Worm (Caenorhabditis elegans) whole organism, L4 larva: ENCODE results near the gene K02C4.5.

Experiments
- F10B5.3 ChIP-seq: sonication (generic microtip); optimal IDR thresholded peaks from 2 replicates; lab custom pipeline; 2016; ENCODE audit warnings: mild to moderate bottlenecking, missing genetic modification characterization, missing compliant biosample characterization
- F37D6.2 ChIP-seq: sonication (generic microtip); optimal IDR thresholded peaks from 2 replicates; lab custom pipeline; 2016; ENCODE audit warnings: mild to moderate bottlenecking, missing genetic modification characterization, missing compliant biosample characterization
- R02D3.7 ChIP-seq: fragments of 150-350 bp; sonication (generic microtip); optimal IDR thresholded peaks from 3 replicates; lab custom pipeline; 2014; ENCODE audit warnings: missing biosample characterization, missing genetic modification characterization
- T26A8.4 ChIP-seq: fragments of 200-800 bp; sonication (Bioruptor generic); IDR thresholded peaks from 2 replicates; pipeline ENCODE4 v1.3.6; 2022; ENCODE audit warnings: missing genetic modification characterization, missing compliant biosample characterization
- ZK546.5 ChIP-seq, 2 experiments: sonication (generic microtip); optimal IDR thresholded peaks; 2 replicates each; lab custom pipeline; 2017; ENCODE audit warnings: missing biosample characterization in 2 of 2, missing genetic modification characterization in 2 of 2
- aha-1 ChIP-seq: fragments of 150-350 bp; peaks from one replicate; lab custom pipeline; 2014; ENCODE audit warnings: missing biosample characterization, missing genetic modification characterization
- aly-2 ChIP-seq: sonication (generic microtip); optimal IDR thresholded peaks from 2 replicates; lab custom pipeline; 2018; ENCODE audit warnings: missing biosample characterization, missing genetic modification characterization
- ceh-28 ChIP-seq: fragments of 150-350 bp; optimal IDR thresholded peaks from 2 replicates; lab custom pipeline; 2014; ENCODE audit warnings: missing biosample characterization, missing genetic modification reagents, missing genetic modification characterization
- ceh-82 ChIP-seq: sonication (generic microtip); optimal IDR thresholded peaks from 2 replicates; lab custom pipeline; 2017; ENCODE audit warnings: missing biosample characterization, missing genetic modification characterization
- daf-12 ChIP-seq: fragments of 150-350 bp; optimal IDR thresholded peaks from 2 replicates; lab custom pipeline; 2014; ENCODE audit warnings: missing biosample characterization, missing genetic modification reagents, missing genetic modification characterization
- daf-19 ChIP-seq: fragments of 200-800 bp; sonication (Bioruptor generic); conservative IDR thresholded peaks from 2 replicates; pipeline ENCODE4 v1.3.6; 2022; ENCODE audit warnings: missing genetic modification characterization, missing compliant biosample characterization
- dmd-6 ChIP-seq: fragments of 200-800 bp; sonication (Bioruptor generic); IDR thresholded peaks from 2 replicates; pipeline ENCODE4 v1.3.6; 2022; ENCODE audit warnings: missing genetic modification reagents, missing genetic modification characterization, missing compliant biosample characterization
- dpl-1 ChIP-seq: fragments of 150-350 bp; optimal IDR thresholded peaks from 2 replicates; lab custom pipeline; 2014; ENCODE audit warnings: missing biosample characterization, missing genetic modification reagents, missing genetic modification characterization
- duxl-1 ChIP-seq: sonication (generic microtip); optimal IDR thresholded peaks from 2 replicates; lab custom pipeline; 2016; ENCODE audit warnings: mild to moderate bottlenecking, missing genetic modification characterization, moderate library complexity, missing compliant biosample characterization; ENCODE audit not compliant: poor library complexity
- dve-1 ChIP-seq: sonication (generic microtip); optimal IDR thresholded peaks from 2 replicates; lab custom pipeline; 2017; ENCODE audit warnings: antibody characterized with exemption, mild to moderate bottlenecking, missing genetic modification characterization, missing compliant biosample characterization; ENCODE audit not compliant: insufficient read depth
- fkh-10 ChIP-seq: fragments of 150-350 bp; optimal IDR thresholded peaks from 2 replicates; lab custom pipeline; 2014; ENCODE audit warnings: missing biosample characterization, missing genetic modification reagents, missing genetic modification characterization
- hlh-11 ChIP-seq: fragments of 200-800 bp; sonication (Bioruptor generic); optimal IDR thresholded peaks from 2 replicates; lab custom pipeline; 2018; ENCODE audit warnings: mild to moderate bottlenecking, missing genetic modification characterization, missing compliant biosample characterization
- hlh-30 ChIP-seq: sonication (generic microtip); optimal IDR thresholded peaks from 2 replicates; lab custom pipeline; 2017; ENCODE audit warnings: antibody characterized with exemption, mild to moderate bottlenecking, missing genetic modification characterization, missing compliant biosample characterization; ENCODE audit not compliant: insufficient read depth
- lin-13 ChIP-seq: fragments of 150-350 bp; optimal IDR thresholded peaks from 2 replicates; lab custom pipeline; 2014; ENCODE audit warnings: missing biosample characterization, missing genetic modification reagents, missing genetic modification characterization
- lin-38 ChIP-seq: fragments of 200-800 bp; sonication (Bioruptor generic); IDR thresholded peaks from 2 replicates; pipeline ENCODE4 v1.3.6; 2022; ENCODE audit warnings: missing genetic modification reagents, missing genetic modification characterization, missing compliant biosample characterization
- lsy-2 ChIP-seq, 2 experiments: fragments of 150-350 bp in 1 of 2; sonication (generic microtip) in 1 of 2; optimal IDR thresholded peaks; 2 replicates each; lab custom pipeline; 2014 to 2017; ENCODE audit warnings: missing biosample characterization in 2 of 2, missing genetic modification characterization in 2 of 2
- madf-9 ChIP-seq: fragments of 200-800 bp; sonication (Bioruptor generic); conservative IDR thresholded peaks from 2 replicates; pipeline ENCODE4 v1.3.6; 2022; ENCODE audit warnings: missing genetic modification reagents, missing genetic modification characterization, missing compliant biosample characterization
- mdl-1 ChIP-seq, 2 experiments: fragments of 150-350 bp in 1 of 2; sonication (generic microtip) in 1 of 2; optimal IDR thresholded peaks; 2 replicates each; lab custom pipeline; 2014 to 2017; ENCODE audit warnings: missing biosample characterization in 2 of 2, missing genetic modification characterization in 2 of 2
- mep-1 ChIP-seq: fragments of 150-350 bp; sonication (generic microtip); optimal IDR thresholded peaks from 3 replicates; lab custom pipeline; 2014; ENCODE audit warnings: missing biosample characterization, missing genetic modification characterization
- mes-2 ChIP-seq: sonication (generic microtip); optimal IDR thresholded peaks from 2 replicates; lab custom pipeline; 2016; ENCODE audit warnings: missing genotype, mild to moderate bottlenecking, missing genetic modification characterization, missing compliant biosample characterization; ENCODE audit not compliant: poor library complexity, severe bottlenecking
- nhr-102 ChIP-seq: sonication (generic microtip); optimal IDR thresholded peaks from 2 replicates; lab custom pipeline; 2016; ENCODE audit warnings: mild to moderate bottlenecking, missing genetic modification characterization, moderate library complexity, missing compliant biosample characterization
- nhr-11 ChIP-seq: fragments of 150-350 bp; optimal IDR thresholded peaks from 2 replicates; lab custom pipeline; 2014; ENCODE audit warnings: missing biosample characterization, missing genetic modification characterization
- nhr-111 ChIP-seq: fragments of 200-800 bp; sonication (Bioruptor generic); optimal IDR thresholded peaks from 2 replicates; lab custom pipeline; 2018; ENCODE audit warnings: mild to moderate bottlenecking, missing genetic modification characterization, missing compliant biosample characterization
- nhr-25 ChIP-seq: sonication (generic microtip); optimal IDR thresholded peaks from 2 replicates; lab custom pipeline; 2017; ENCODE audit warnings: missing genetic modification characterization, mild to moderate bottlenecking, missing compliant biosample characterization, antibody characterized with exemption, moderate library complexity, borderline replicate concordance; ENCODE audit not compliant: insufficient read depth
- nhr-28 ChIP-seq: fragments of 150-350 bp; optimal IDR thresholded peaks from 2 replicates; lab custom pipeline; 2014; ENCODE audit warnings: missing biosample characterization, missing genetic modification characterization
- nhr-42 ChIP-seq: fragments of 200-800 bp; sonication (Bioruptor generic); IDR thresholded peaks from 2 replicates; pipeline ENCODE4 v1.3.6; 2022; ENCODE audit warnings: missing genetic modification characterization, missing compliant biosample characterization
- nhr-6 ChIP-seq: fragments of 150-350 bp; optimal IDR thresholded peaks from 2 replicates; lab custom pipeline; 2014; ENCODE audit warnings: missing biosample characterization, missing genetic modification characterization
- nhr-77 ChIP-seq: fragments of 150-350 bp; optimal IDR thresholded peaks from 2 replicates; lab custom pipeline; 2014; ENCODE audit warnings: missing biosample characterization, missing genetic modification characterization
- pha-4 ChIP-seq, 2 experiments: fragments of 150-350 bp in 1 of 2; fragments of 200-800 bp in 1 of 2; sonication (Bioruptor generic) in 1 of 2; IDR thresholded peaks in 1 of 2; optimal IDR thresholded peaks in 1 of 2; 2 replicates each; pipeline versions ENCODE4 v1.3.6 to Lab custom; 2014 to 2022; ENCODE audit warnings: missing genetic modification characterization in 2 of 2, missing genetic modification reagents in 2 of 2, missing biosample characterization in 1 of 2, missing compliant biosample characterization in 1 of 2
- pqm-1 ChIP-seq: sonication (generic microtip); optimal IDR thresholded peaks from 2 replicates; lab custom pipeline; 2017; ENCODE audit warnings: missing biosample characterization, missing genetic modification characterization
- rbr-2 ChIP-seq: sonication (generic microtip); optimal IDR thresholded peaks from 2 replicates; lab custom pipeline; 2016; ENCODE audit warnings: missing genotype, missing genetic modification characterization, missing compliant biosample characterization
- set-16 ChIP-seq: fragments of 200-800 bp; sonication (Bioruptor generic); IDR thresholded peaks from 2 replicates; pipeline ENCODE4 v1.3.6; 2022; ENCODE audit warnings: missing genetic modification reagents, missing genetic modification characterization, missing compliant biosample characterization
- spr-3 ChIP-seq: fragments of 200-800 bp; sonication (Bioruptor generic); optimal IDR thresholded peaks from 2 replicates; lab custom pipeline; 2018; ENCODE audit warnings: mild to moderate bottlenecking, missing genetic modification characterization, missing compliant biosample characterization
- tra-1 ChIP-seq: fragments of 200-800 bp; sonication (Bioruptor generic); IDR thresholded peaks from 2 replicates; pipeline ENCODE4 v1.3.6; 2022; ENCODE audit warnings: missing genetic modification reagents, missing genetic modification characterization, missing compliant biosample characterization
- unc-39 ChIP-seq: sonication (generic microtip); optimal IDR thresholded peaks from 2 replicates; lab custom pipeline; 2017; ENCODE audit warnings: missing biosample characterization, missing genetic modification characterization
- unc-62 ChIP-seq, 3 experiments: fragments of 150-350 bp in 1 of 3; sonication (generic microtip); optimal IDR thresholded peaks in 2 of 3; peaks in 1 of 3; 1 replicate in 1 of 3; 2 replicates in 2 of 3; lab custom pipeline; 2014 to 2017; ENCODE audit warnings: missing biosample characterization in 3 of 3, missing genetic modification characterization in 3 of 3, missing genetic modification reagents in 3 of 3, missing genotype in 1 of 3
- zag-1 ChIP-seq: fragments of 150-350 bp; optimal IDR thresholded peaks from 2 replicates; lab custom pipeline; 2014; ENCODE audit warnings: missing biosample characterization, missing genetic modification characterization
- ztf-7 ChIP-seq: fragments of 150-350 bp; optimal IDR thresholded peaks from 2 replicates; lab custom pipeline; 2014; ENCODE audit warnings: missing biosample characterization, missing genetic modification characterization

Gene K02C4.5

DNA sequence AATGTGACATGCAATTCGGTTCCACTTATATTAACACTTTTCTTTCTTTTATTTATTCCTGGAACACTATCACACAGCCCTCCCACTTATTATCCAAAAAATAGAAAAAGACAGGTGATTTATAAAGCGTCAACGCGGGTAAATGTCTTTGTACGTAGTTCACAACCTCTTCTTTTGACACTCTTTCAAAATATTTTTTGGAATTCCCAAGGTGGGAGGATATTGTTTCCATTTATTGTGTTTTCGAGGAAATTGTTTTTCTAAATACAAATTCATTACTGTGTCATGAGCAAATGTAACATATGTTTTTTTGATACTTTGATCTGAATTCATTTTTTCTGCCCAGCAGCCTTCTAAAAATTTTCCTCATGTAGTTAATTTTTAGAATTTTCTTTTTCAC is 20.3 kb upstream of the K02C4.5 start:
- TF ChIP-seq ceh-28 (tag; lab: Kevin White, UChicago): no peak
- no peak for TF ChIP-seq unc-62 (GFP tag; optimal IDR thresholded peaks at IDR 0.05 in 1 of 2; lab: Kevin White, UChicago)
- TF ChIP-seq unc-62 (tag; optimal IDR thresholded peaks at IDR 0.05; lab: Kevin White, UChicago): no peak
- TF ChIP-seq tra-1 (GFP tag; lab: Robert Waterston, UW): no peak
- TF ChIP-seq mep-1 (tag; lab: Kevin White, UChicago): no peak
- TF ChIP-seq zag-1: no peak
- TF ChIP-seq dmd-6 (GFP tag; lab: Robert Waterston, UW): no peak
- no peak for TF ChIP-seq set-16
- no peak for TF ChIP-seq daf-12 (tag; lab: Kevin White, UChicago)
- no peak for TF ChIP-seq T26A8.4 (GFP tag; lab: Robert Waterston, UW)
- no peak for TF ChIP-seq aly-2 (tag; lab: Kevin White, UChicago)
- no peak for TF ChIP-seq ceh-82 (tag; lab: Kevin White, UChicago)

DNA sequence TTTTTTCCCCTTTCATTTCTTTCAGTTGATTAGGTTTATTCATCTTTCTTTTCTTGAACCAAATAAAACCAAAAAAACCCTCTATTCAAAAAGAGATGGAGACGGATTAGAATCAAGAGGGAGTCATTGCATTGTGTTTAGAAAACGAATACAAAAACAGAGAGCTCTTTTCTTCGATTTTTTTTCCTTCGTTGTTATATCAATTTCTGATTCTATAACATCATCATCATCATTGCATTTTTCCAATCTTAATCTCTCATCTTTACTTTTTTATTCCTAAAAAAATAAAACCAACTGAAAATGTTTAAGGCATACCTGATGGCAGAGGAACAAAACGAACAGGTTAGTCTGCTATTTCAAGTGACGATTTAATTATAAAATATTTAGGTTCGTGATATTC is 19.5 kb upstream of the K02C4.5 start, which contains the start of gene T05H10.8:
Gene T05H10.8, plus strand, starts transcription at position 301 of the 400 bp plus-strand sequence.
- TF ChIP-seq nhr-42 (GFP tag; lab: Robert Waterston, UW): no peak
- no peak for TF ChIP-seq nhr-102 (tag; lab: Kevin White, UChicago)

DNA sequence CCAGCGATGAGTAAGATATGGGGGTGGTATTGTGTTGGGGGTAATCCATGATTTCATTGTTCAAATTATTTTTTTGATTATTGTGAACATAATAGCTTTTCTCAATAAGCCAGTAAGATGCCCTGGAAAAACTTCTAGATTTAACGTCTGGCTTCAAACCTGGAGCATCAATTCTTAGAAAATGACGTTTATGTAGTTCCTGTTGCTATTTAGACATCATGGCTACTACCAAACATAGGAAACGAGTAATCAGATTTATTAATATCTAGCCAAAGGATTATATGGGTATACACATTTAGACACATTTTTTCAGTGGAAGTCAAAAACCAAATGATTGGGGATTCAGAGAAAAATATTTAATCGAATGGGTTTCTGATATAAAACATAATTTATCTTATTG is 18.7 kb upstream of the K02C4.5 start:
- TF ChIP-seq nhr-11 (tag; lab: Kevin White, UChicago): peak; percentile 9
- TF ChIP-seq unc-39 (tag; lab: Kevin White, UChicago): no peak
- TF ChIP-seq, all 104 proteins: peak for 1

ce11 chrII:8062334-8062791 is 15.9 kb upstream of the K02C4.5 start, which contains the start of gene ufd-2:
Gene ufd-2 (plus strand): TSS chrII:8062741.
- TF ChIP-seq lin-38 (GFP tag; lab: Robert Waterston, UW): peak; percentile 95
- peak; percentile 10 for TF ChIP-seq fkh-10 (GFP tag; lab: Kevin White, UChicago)
- TF ChIP-seq tra-1 (GFP tag; lab: Robert Waterston, UW): no peak
- no peak for TF ChIP-seq F10B5.3 (tag; lab: Kevin White, UChicago)
- peak; percentile 44; the same call in 1 of the 2 replicates for TF ChIP-seq madf-9 (GFP tag; lab: Robert Waterston, UW)
- peak; percentile 26 for TF ChIP-seq nhr-6 (tag; lab: Kevin White, UChicago)
- peak; percentile 80 for TF ChIP-seq lin-13 (GFP tag; lab: Kevin White, UChicago)
- peak; percentile 24 for TF ChIP-seq hlh-30 (tag; lab: Kevin White, UChicago)
- peak; percentile 47 for TF ChIP-seq hlh-11 (tag; lab: Kevin White, UChicago)
- peak; percentile 57 for TF ChIP-seq dpl-1 (GFP tag; lab: Kevin White, UChicago)
- TF ChIP-seq R02D3.7 (tag; lab: Kevin White, UChicago): no peak
- no peak for TF ChIP-seq spr-3 (GFP tag; lab: Kevin White, UChicago)
- peak in 1 of 2 experiments; percentile 85 for TF ChIP-seq unc-62 (GFP tag; optimal IDR thresholded peaks at IDR 0.05 in 1 of 2; lab: Kevin White, UChicago)
- TF ChIP-seq unc-62 (tag; optimal IDR thresholded peaks at IDR 0.05; lab: Kevin White, UChicago): no peak
- TF ChIP-seq T26A8.4 (GFP tag; lab: Robert Waterston, UW): no peak
- TF ChIP-seq nhr-28 (tag; lab: Kevin White, UChicago): peak; percentile 50
- TF ChIP-seq nhr-25 (tag; lab: Kevin White, UChicago): peak; percentile 31
- TF ChIP-seq mes-2 (tag; lab: Kevin White, UChicago): peak; percentile 94
- peak; percentile 2 for TF ChIP-seq aha-1 (tag; lab: Kevin White, UChicago)
- TF ChIP-seq lsy-2 (tag; optimal IDR thresholded peaks at IDR 0.05; lab: Kevin White, UChicago): peak; percentile 10 to 76
- TF ChIP-seq ZK546.5 (tag; optimal IDR thresholded peaks at IDR 0.05; lab: Kevin White, UChicago): no peak
- TF ChIP-seq daf-19 (GFP tag; lab: Robert Waterston, UW): no peak
- TF ChIP-seq ztf-7 (tag; lab: Kevin White, UChicago): no peak
- peak; percentile 80 for TF ChIP-seq nhr-77 (tag; lab: Kevin White, UChicago)
- peak; percentile 45 for TF ChIP-seq pqm-1
- peak in 1 of 2 experiments; percentile 26 for TF ChIP-seq mdl-1 (tag; optimal IDR thresholded peaks at IDR 0.05; lab: Kevin White, UChicago)
- peak; percentile 45 for TF ChIP-seq dve-1 (tag; lab: Kevin White, UChicago)
- no peak for TF ChIP-seq nhr-111 (GFP tag; lab: Kevin White, UChicago)
- TF ChIP-seq pha-4 (GFP tag; IDR thresholded peaks at IDR 0.05; lab: Robert Waterston, UW): peak; percentile 50; the same call in 1 of the 2 replicates
- TF ChIP-seq pha-4 (tag; optimal IDR thresholded peaks at IDR 0.05; lab: Kevin White, UChicago): peak; percentile 57
- peak; percentile 84 for TF ChIP-seq mep-1 (tag; lab: Kevin White, UChicago)
- TF ChIP-seq F37D6.2 (tag; lab: Kevin White, UChicago): peak; percentile 23
- peak; percentile 64 for TF ChIP-seq rbr-2 (tag; lab: Kevin White, UChicago)
- no peak for TF ChIP-seq duxl-1 (tag; lab: Kevin White, UChicago)
- TF ChIP-seq nhr-11 (tag; lab: Kevin White, UChicago): peak; percentile 70
